Worm (Caenorhabditis elegans): ENCODE measurements around the gene far-1.

DNA sequence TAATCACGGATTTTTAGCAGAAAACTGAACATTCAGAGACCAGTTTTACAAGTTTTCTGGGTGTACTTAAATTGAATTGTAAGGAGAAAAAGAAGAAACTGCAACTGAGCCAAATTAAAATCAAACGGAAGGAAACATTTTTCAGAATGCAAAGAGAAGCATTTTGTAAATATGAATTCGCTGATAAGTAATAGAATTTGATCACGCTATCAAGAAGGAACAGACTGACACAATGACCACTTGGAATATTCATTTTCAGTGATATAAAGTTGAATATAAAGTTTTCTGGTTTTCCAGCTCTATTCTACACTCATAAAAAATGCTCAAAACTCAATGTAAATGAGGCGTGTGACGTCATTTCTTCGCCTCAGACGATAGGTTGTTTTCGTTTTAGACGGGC is 46.8 kb downstream of the far-1 start:
- TF ChIP-seq ceh-9 (tag; optimal IDR thresholded peaks at IDR 0.05) (no peak), fkh-10 (GFP tag; optimal IDR thresholded peaks at IDR 0.05) (no peak), pha-4 (tag; optimal IDR thresholded peaks at IDR 0.05) (no peak), pqm-1 (tag; optimal IDR thresholded peaks at IDR 0.05) (no peak), ama-1 (optimal IDR thresholded peaks at IDR 0.05) (no peak), nhr-11 (tag; optimal IDR thresholded peaks at IDR 0.05) (no peak)
